Fruit fly (Drosophila melanogaster) ovary, adult (tissue): Measurements from ENCODE around the gene CG31300.

Experiments
- CG17801 ChIP-seq: fragments of 200-800 bp; optimal IDR thresholded peaks from 2 replicates; lab custom pipeline; 2019; ENCODE audit warnings: missing biosample characterization, mild to moderate bottlenecking, missing genetic modification characterization, moderate library complexity; ENCODE audit not compliant: partially characterized antibody

Gene CG31300

DNA sequence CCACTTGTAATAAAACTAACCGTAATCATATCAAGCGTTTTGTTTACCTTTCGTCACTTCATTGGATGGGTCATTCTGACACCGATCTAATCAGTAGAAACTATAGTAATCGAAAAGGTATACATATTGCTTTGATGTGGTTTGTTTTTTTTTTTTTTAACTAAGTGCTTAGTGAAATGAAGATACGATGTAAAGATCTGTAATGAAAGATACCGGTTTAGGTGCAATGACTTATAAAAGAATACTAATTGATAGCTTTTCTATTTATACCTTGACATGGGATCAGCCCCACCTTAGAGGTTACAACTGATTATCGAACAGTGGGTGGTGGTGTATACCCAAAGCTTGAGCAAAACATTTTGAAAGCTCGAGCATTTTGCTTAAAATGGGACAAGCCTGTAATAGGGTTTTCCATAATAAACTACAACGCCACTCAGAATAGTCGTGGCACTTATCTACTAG is at the start of gene CG31300:
CG31300 (plus strand) TSS at position 412 of the 462 bp plus-strand sequence.
- no peak for TF ChIP-seq CG17801 (GFP tag; lab: Kevin White, UChicago)

DNA sequence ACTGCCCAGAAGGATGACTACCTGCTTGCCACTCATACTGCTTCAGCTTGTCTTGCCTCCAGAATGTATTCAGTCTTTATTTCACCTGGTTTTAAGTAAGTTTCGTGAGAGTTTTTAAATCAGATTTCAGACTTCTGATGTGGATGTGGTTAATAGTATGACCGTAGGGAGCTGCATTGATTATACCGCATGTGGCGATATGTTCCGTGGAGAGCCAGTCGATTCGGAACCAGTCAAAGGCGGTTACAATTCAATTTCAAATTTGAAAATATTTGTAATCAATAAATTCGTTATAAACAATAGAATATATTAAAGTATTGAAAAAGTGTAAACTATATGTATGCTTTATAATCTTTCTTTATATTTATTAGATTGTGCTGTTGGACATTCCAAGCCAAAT is 48.1 kb upstream of the CG31300 start, which contains the start of gene Sil1:
Sil1 (minus strand) TSS at position 168 of the 400 bp plus-strand sequence.
- peak; percentile 29 for TF ChIP-seq CG17801 (GFP tag; lab: Kevin White, UChicago)

DNA sequence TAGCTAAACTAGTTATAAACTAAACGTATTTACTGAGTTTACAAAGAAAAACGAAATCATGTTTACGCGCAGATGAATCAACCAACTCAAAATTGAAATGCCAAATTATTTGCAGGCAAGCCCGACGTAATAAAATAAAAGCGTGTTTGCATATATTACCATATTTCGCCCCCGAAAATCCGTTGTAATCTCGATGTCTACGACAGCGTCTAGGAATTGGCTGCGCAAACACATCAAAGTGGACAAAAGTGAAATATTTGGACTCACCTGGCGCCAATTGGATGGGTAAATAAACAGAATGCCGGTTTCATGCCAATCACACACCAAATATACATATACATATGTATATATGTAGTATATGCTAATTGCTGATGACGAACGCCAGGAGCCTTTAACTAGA is 47.3 kb upstream of the CG31300 start:
- TF ChIP-seq CG17801 (GFP tag; lab: Kevin White, UChicago), result no peak

DNA sequence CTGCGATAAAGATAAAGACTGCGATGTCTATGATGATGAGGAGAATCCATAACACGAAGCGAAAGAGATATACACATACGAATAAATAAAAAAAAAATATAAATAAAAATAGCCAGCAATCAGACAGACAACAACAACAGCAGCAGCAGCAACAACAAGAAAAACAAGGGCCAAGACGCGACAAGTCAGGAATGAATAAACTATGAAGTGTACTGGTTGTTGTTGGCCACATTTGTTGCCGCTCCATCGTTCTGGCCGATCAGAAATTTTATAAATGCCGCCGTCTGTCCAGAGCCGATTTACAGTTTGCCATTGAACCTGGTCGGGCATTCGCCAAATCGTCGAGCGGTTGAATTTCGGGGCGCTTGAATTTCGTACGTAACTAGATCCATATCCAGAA is 46.1 kb upstream of the CG31300 start, which contains the start of gene Jhbp7:
Jhbp7 (plus strand) TSS at position 301 of the 400 bp plus-strand sequence.
- no peak for TF ChIP-seq CG17801 (GFP tag; lab: Kevin White, UChicago)

dm6 chr3R:25238771-25239700 is 44.4 kb upstream of the CG31300 start:
- TF ChIP-seq CG17801 (GFP tag; lab: Kevin White, UChicago), result no peak

dm6 chr3R:25239880-25240279 is 43.5 kb upstream of the CG31300 start, which contains the start of gene to:
to (plus strand) TSS chr3R:25240180.
- no peak for TF ChIP-seq CG17801 (GFP tag; lab: Kevin White, UChicago)

DNA sequence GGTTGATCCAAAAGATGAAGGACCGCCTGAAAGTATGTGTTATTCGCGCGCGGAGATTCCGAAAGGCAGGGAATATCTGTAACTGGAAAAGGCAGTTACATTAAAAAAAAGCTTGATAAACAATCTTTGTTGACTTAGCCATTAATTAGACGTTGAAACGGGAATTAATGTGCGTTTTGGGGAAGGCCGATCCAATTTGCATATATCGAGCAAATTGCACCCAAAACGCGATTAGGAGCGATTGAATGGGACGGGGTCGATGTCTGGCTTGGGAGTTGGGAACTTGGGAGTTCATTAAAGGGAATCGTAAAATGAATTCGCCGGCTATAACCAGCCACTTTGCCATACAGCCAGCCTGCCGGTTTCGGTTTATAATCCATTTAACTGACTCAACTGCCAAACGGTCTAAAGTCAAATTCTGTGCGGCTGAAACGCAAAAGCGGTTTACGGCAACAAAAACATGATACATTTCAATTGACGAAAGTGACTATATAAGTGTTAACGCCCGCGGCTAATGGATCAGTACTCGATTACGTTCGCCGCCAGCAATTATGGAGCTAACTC is 41.8 kb upstream of the CG31300 start, which contains the start of gene CG11854:
CG11854 (plus strand) TSS at position 514 of the 564 bp plus-strand sequence.
- no peak for TF ChIP-seq CG17801 (GFP tag; lab: Kevin White, UChicago)

DNA sequence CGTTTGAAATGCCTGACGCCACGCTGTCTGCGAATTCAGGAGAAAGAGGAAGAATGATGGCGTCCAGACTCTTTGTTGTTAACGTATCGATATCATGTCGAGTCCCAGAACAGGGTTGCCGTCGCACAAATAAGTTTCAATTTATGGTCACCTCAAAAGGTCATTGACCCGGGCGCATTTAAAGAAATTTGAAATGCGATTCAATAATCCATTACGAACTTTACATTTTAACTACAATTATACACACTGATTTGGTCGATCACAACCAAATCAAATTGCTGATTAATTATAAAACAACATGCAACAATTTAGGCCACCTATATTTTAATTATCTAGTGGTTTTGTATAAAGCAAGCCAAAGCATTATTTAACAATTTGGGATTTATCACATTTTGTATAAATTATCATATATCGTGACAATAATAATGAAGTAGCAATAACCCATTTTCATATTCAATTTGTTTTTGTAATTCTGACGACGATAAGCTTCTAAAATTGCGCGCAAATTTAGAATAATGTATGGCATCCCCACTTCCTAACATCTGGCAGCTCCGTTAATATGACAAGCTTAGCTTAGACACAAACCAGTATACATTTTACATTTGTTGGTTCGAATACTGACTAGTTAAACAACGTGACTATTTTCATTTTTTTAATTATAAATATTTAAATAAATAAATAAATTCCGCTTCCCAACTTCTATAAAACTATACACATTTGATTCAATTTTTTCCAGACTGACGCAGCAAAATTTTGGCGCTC is 38.2 kb upstream of the CG31300 start, which contains the start of gene bam:
bam (minus strand) TSS at position 58 of the 762 bp plus-strand sequence.
- no peak for TF ChIP-seq CG17801 (GFP tag; lab: Kevin White, UChicago)

DNA sequence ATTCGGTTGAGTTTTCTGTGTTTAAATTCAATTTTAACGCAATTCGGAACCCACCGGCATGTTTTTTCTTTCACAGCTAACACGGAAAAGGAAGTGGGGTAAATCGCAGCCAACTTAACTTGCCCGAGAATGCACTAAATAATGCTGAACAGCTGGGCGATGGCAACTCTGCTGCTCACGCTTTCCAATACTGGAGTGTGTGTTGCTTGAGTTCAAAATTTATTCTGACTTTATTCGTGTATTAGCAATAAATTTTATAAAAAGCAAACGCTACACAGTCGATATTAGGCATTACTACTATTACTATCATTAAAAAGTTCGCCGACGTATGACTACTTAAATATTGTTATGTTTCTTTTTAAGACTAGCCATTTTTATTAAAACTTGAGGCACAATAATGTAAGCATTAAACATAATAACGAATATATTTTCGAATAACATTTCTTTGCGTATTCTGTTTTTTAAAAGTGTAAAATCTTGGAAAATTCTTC is 36.0 kb upstream of the CG31300 start, which contains the start of the genes RpS27 and Nup37:
RpS27 (minus strand) TSS at position 136 of the 491 bp plus-strand sequence.
Nup37 (plus strand) TSS at position 280 of the 491 bp plus-strand sequence.
- TF ChIP-seq CG17801 (GFP tag; lab: Kevin White, UChicago), result peak; percentile 89

- peak; percentile 66 for TF ChIP-seq CG17801 (GFP tag; lab: Kevin White, UChicago)
Measured at dm6 chr3R:25249145-25250141, 34.0 kb upstream of the CG31300 start, which contains the start of gene Nup358. Nup358 (plus strand) TSS chr3R:25249348.

DNA sequence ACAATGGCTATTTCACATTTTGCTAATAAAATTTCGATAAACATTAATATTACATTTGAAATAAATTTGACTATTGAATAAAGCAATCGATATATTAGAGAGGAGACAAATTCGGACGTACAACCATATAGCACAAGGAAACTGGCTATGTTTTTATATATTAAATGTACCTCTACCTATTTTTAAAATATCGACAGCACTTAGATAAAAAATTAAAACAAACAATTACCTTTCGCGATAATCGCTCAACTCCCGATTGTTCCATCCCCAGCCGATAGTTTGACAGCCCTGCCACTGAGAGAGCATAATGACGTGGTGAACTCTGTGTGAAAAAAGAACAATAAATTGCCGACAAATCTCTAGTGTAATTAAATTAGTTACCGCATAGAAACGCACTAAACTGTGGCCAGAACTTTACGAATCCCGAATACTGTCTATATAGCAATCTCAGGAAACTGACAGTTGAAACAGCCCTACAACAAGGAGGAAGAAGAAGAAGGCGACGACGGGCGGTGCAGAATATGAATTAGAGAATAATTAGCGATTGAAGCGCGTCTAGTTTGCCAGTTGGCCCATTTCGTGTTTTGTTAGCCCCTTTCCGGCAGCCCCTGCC is 24.7 kb upstream of the CG31300 start, which contains the start of gene CG11857:
CG11857 (plus strand) TSS at position 271 of the 613 bp plus-strand sequence.
- TF ChIP-seq CG17801 (GFP tag; lab: Kevin White, UChicago), result peak; percentile 97

DNA sequence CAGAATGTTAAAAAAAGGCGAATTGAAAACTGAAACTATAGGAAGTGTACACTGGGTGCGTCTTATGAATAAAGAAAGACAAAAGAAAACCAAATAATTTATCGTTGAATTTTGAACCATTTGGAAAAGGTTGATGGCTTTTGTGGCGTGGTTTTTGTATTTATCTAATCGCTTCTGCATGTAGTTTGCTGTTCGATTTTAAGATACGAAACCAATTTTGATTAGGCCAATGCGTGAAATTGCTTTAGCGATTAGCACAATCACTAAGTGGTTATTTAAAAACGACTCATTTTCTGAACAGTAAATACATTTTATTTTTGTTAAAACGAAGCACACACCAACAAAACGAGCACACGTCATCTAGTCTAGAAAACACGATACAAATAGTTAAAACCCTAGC is 22.8 kb upstream of the CG31300 start:
- TF ChIP-seq CG17801 (GFP tag; lab: Kevin White, UChicago), result no peak
